Fruit fly (Drosophila melanogaster) whole organism, pupa: ENCODE results near the gene bond.

ENCODE experiments used
- CG10348 ChIP-seq: fragments of 200-800 bp; sonication (Bioruptor generic); IDR thresholded peaks from 2 replicates; pipeline ENCODE4 v1.3.6; 2022; ENCODE audit warnings: missing biosample characterization, missing genetic modification characterization
- CG12605 ChIP-seq: fragments of 200-800 bp; sonication (Bioruptor generic); IDR thresholded peaks from 2 replicates; pipeline ENCODE4 v1.3.6; 2022; ENCODE audit warnings: missing biosample characterization, missing genetic modification characterization
- CG13204 ChIP-seq: fragments of 200-800 bp; sonication (Bioruptor generic); optimal IDR thresholded peaks from 2 replicates; lab custom pipeline; 2018; ENCODE audit warnings: missing biosample characterization, mild to moderate bottlenecking, missing genetic modification characterization, moderate library complexity
- CG14655 ChIP-seq: fragments of 200-800 bp; sonication (Bioruptor generic); optimal IDR thresholded peaks from 3 replicates; lab custom pipeline; 2017; ENCODE audit warnings: mild to moderate bottlenecking, missing biosample characterization, missing genetic modification reagents, missing genetic modification characterization
- CG15710 ChIP-seq: fragments of 200-800 bp; sonication (Bioruptor generic); optimal IDR thresholded peaks from 2 replicates; lab custom pipeline; 2018; ENCODE audit warnings: missing biosample characterization, mild to moderate bottlenecking, missing genetic modification characterization, moderate library complexity
- CG17806 ChIP-seq: fragments of 200-800 bp; sonication (Bioruptor generic); optimal IDR thresholded peaks from 2 replicates; lab custom pipeline; 2018; ENCODE audit warnings: missing biosample characterization, mild to moderate bottlenecking, missing genetic modification characterization, moderate library complexity
- CG32121 ChIP-seq: fragments of 200-800 bp; sonication (Bioruptor generic); IDR thresholded peaks from 2 replicates; pipeline ENCODE4 v1.3.6; 2022; ENCODE audit warnings: missing biosample characterization, missing genetic modification characterization
- CG34367 ChIP-seq: fragments of 200-800 bp; sonication (Bioruptor generic); optimal IDR thresholded peaks from 2 replicates; lab custom pipeline; 2018; ENCODE audit warnings: missing biosample characterization, mild to moderate bottlenecking, missing genetic modification characterization
- CG4496 ChIP-seq: fragments of 200-800 bp; sonication (Bioruptor generic); IDR thresholded peaks from 3 replicates; pipeline ENCODE4 v1.3.6; 2022; ENCODE audit warnings: missing biosample characterization, missing genetic modification characterization
- CG8159 ChIP-seq: fragments of 200-800 bp; sonication (Bioruptor generic); optimal IDR thresholded peaks from 3 replicates; lab custom pipeline; 2018; ENCODE audit warnings: missing biosample characterization, mild to moderate bottlenecking, missing genetic modification characterization, moderate library complexity
- CG8301 ChIP-seq: fragments of 200-800 bp; sonication (Bioruptor generic); optimal IDR thresholded peaks from 2 replicates; lab custom pipeline; 2018; ENCODE audit warnings: missing biosample characterization, mild to moderate bottlenecking, missing genetic modification characterization
- CG9948 ChIP-seq: fragments of 200-800 bp; sonication (Bioruptor generic); optimal IDR thresholded peaks from 2 replicates; lab custom pipeline; 2018; ENCODE audit warnings: missing biosample characterization, mild to moderate bottlenecking, missing genetic modification characterization, moderate library complexity
- D1 ChIP-seq: fragments of 200-800 bp; sonication (Bioruptor generic); optimal IDR thresholded peaks from 2 replicates; lab custom pipeline; 2018; ENCODE audit warnings: missing biosample characterization, mild to moderate bottlenecking, missing genetic modification characterization, moderate library complexity
- EcR ChIP-seq: fragments of 200-800 bp; sonication (Bioruptor generic); optimal IDR thresholded peaks from 3 replicates; lab custom pipeline; 2019; ENCODE audit warnings: missing biosample characterization, missing genetic modification characterization, mild to moderate bottlenecking, moderate library complexity, missing genetic modification reagents
- Ets98B ChIP-seq: fragments of 200-800 bp; sonication (Bioruptor generic); IDR thresholded peaks from 2 replicates; pipeline ENCODE4 v1.3.6; 2022; ENCODE audit warnings: missing biosample characterization, missing genetic modification characterization
- Pif1A ChIP-seq: fragments of 200-800 bp; sonication (Bioruptor generic); optimal IDR thresholded peaks from 3 replicates; lab custom pipeline; 2016; ENCODE audit warnings: missing biosample characterization, missing genetic modification characterization
- Pif1B ChIP-seq: fragments of 200-800 bp; sonication (Bioruptor generic); optimal IDR thresholded peaks from 3 replicates; lab custom pipeline; 2016; ENCODE audit warnings: missing biosample characterization, missing genetic modification characterization
- Snoo ChIP-seq: fragments of 200-800 bp; sonication (Bioruptor generic); optimal IDR thresholded peaks from 3 replicates; lab custom pipeline; 2017; ENCODE audit warnings: missing biosample characterization, mild to moderate bottlenecking, missing genetic modification characterization, inconsistent platforms
- fd96Ca ChIP-seq: fragments of 200-800 bp; sonication (Bioruptor generic); IDR thresholded peaks from 3 replicates; pipeline ENCODE4 v1.3.6; 2022; ENCODE audit warnings: missing biosample characterization, missing genetic modification characterization
- gl ChIP-seq: fragments of 200-800 bp; sonication (Bioruptor generic); optimal IDR thresholded peaks from 2 replicates; lab custom pipeline; 2018; ENCODE audit warnings: missing biosample characterization, mild to moderate bottlenecking, missing genetic modification characterization
- rn ChIP-seq: fragments of 200-800 bp; sonication (Bioruptor generic); IDR thresholded peaks from 2 replicates; pipeline ENCODE4 v1.3.6; 2022; ENCODE audit warnings: missing biosample characterization, missing genetic modification characterization

Gene bond

DNA sequence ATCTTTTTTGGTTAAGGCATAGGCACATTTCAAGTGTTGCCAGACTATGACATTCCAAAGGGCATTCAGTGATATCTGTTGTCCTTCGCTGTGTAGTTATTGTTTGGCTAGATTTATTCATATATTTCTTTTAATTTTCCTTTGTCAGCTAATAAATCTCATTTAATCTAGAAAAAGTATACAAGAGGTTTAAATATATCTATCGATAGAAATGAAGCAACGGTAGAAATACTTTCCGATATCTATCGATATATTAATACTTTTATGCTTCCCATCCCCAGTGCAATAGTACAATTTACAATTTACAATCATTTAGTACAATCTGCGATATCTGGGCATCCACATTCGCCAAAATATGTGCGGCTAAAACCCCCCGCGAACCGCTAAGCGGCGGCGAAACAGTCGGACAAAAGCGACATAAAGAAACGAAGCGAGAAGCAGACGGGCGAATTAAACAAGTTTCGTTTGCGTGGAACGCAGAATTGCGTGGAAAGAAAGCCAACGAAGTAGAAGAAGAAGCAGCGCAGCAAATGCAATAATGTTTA, 37.0 kb downstream of the bond start, which contains the start of gene Efa6:
Gene Efa6 (plus strand): TSS at position 337 of the 545 bp plus-strand sequence.
- TF ChIP-seq CG32121 (GFP tag; lab: Robert Waterston, UW) (peak; percentile 48; the same call in 1 of the 2 replicates), CG14655 (GFP tag; lab: Kevin White, UChicago) (no peak), Pif1A (GFP tag; lab: Kevin White, UChicago) (no peak), CG10348 (GFP tag; lab: Robert Waterston, UW) (no peak), D1 (tag; lab: Kevin White, UChicago) (no peak), Ets98B (GFP tag; lab: Robert Waterston, UW) (peak; percentile 21; the same call in 1 of the 2 replicates), rn (GFP tag; lab: Robert Waterston, UW) (no peak), Snoo (tag; lab: Kevin White, UChicago) (no peak), CG12605 (GFP tag; lab: Robert Waterston, UW) (0 out of 2 replicates have a peak, but pooled peaks have one; percentile 9), CG34367 (no peak), CG13204 (GFP tag; lab: Kevin White, UChicago) (no peak), fd96Ca (GFP tag; lab: Robert Waterston, UW) (no peak), CG15710 (tag; lab: Kevin White, UChicago) (peak; percentile 3), CG8301 (tag; lab: Kevin White, UChicago) (no peak), CG17806 (tag; lab: Kevin White, UChicago) (peak; percentile 17), gl (tag; lab: Kevin White, UChicago) (no peak), Pif1B (GFP tag; lab: Kevin White, UChicago) (peak; percentile 47), CG4496 (peak; percentile 5; the same call in 1 of the 3 replicates), CG8159 (no peak), EcR (GFP tag; lab: Kevin White, UChicago) (peak; percentile 43), CG9948 (tag; lab: Kevin White, UChicago) (no peak)

DNA sequence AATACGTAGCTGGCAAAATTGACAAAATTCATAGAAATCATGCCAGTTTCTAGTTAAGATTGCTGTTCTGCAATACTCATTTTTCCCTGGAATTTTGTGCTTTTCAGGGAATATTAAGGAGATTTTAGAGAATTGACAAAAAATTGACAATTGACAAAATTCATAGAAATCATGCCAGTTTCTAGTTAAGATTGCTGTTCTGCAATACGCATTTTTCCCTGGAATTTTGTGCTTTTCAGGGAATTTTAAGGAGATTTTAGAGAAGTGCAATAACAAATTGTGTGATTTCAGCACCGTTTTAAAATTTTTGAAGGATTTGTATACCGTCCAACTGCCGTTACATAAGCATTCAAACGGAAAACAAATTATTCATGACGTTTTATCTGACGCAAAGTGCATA, 38.3 kb downstream of the bond start:
- TF ChIP-seq CG12605 (GFP tag; lab: Robert Waterston, UW), result no peak
- TF ChIP-seq, all 21 proteins: peak for 0

dm6 chr3R:22589311-22589710, 38.8 kb downstream of the bond start:
- TF ChIP-seq CG17806 (tag; lab: Kevin White, UChicago), result peak; percentile 23
- TF ChIP-seq EcR (GFP tag; lab: Kevin White, UChicago), result peak; percentile 30
- TF ChIP-seq Ets98B (GFP tag; lab: Robert Waterston, UW), result peak; percentile 29; the same call in 1 of the 2 replicates
- TF ChIP-seq gl (tag; lab: Kevin White, UChicago), result peak; percentile 75
- peak; percentile 51 for TF ChIP-seq CG8301 (tag; lab: Kevin White, UChicago)
- peak; percentile 9 for TF ChIP-seq CG9948 (tag; lab: Kevin White, UChicago)
- TF ChIP-seq CG15710 (tag; lab: Kevin White, UChicago), result peak; percentile 14
- TF ChIP-seq CG8159, result peak; percentile 56
- peak; percentile 50; the same call in 2 of the 3 replicates for TF ChIP-seq fd96Ca (GFP tag; lab: Robert Waterston, UW)
- no peak for TF ChIP-seq Snoo (tag; lab: Kevin White, UChicago)
- TF ChIP-seq CG14655 (GFP tag; lab: Kevin White, UChicago), result no peak
- no peak for TF ChIP-seq Pif1B (GFP tag; lab: Kevin White, UChicago)
- no peak for TF ChIP-seq rn (GFP tag; lab: Robert Waterston, UW)
- peak; percentile 56; the same call in 1 of the 3 replicates for TF ChIP-seq CG4496
- TF ChIP-seq D1 (tag; lab: Kevin White, UChicago), result no peak
- peak; percentile 16 for TF ChIP-seq CG34367
- TF ChIP-seq CG13204 (GFP tag; lab: Kevin White, UChicago), result peak; percentile 34
- 0 out of 2 replicates have a peak, but pooled peaks have one; percentile 43 for TF ChIP-seq CG12605 (GFP tag; lab: Robert Waterston, UW)

dm6 chr3R:22590668-22591275, 40.3 kb downstream of the bond start:
- TF ChIP-seq CG8301 (tag; lab: Kevin White, UChicago) (peak; percentile 75), CG14655 (GFP tag; lab: Kevin White, UChicago) (peak; percentile 86), CG15710 (tag; lab: Kevin White, UChicago) (peak; percentile 46), gl (tag; lab: Kevin White, UChicago) (no peak), CG10348 (GFP tag; lab: Robert Waterston, UW) (0 out of 2 replicates have a peak, but pooled peaks have one; percentile 39), CG13204 (GFP tag; lab: Kevin White, UChicago) (no peak), CG8159 (peak; percentile 47), Pif1B (GFP tag; lab: Kevin White, UChicago) (peak; percentile 36), CG9948 (tag; lab: Kevin White, UChicago) (peak; percentile 43), fd96Ca (GFP tag; lab: Robert Waterston, UW) (peak; percentile 37; the same call in 1 of the 3 replicates), CG34367 (peak; percentile 18), Snoo (tag; lab: Kevin White, UChicago) (no peak), CG4496 (peak; percentile 46), CG17806 (tag; lab: Kevin White, UChicago) (peak; percentile 48), CG32121 (GFP tag; lab: Robert Waterston, UW) (peak; percentile 19; the same call in 1 of the 2 replicates), D1 (tag; lab: Kevin White, UChicago) (no peak), CG12605 (GFP tag; lab: Robert Waterston, UW) (no peak), Pif1A (GFP tag; lab: Kevin White, UChicago) (peak; percentile 71), Ets98B (GFP tag; lab: Robert Waterston, UW) (no peak; the same call in none of the 2 replicates), rn (GFP tag; lab: Robert Waterston, UW) (no peak), EcR (GFP tag; lab: Kevin White, UChicago) (no peak)

DNA sequence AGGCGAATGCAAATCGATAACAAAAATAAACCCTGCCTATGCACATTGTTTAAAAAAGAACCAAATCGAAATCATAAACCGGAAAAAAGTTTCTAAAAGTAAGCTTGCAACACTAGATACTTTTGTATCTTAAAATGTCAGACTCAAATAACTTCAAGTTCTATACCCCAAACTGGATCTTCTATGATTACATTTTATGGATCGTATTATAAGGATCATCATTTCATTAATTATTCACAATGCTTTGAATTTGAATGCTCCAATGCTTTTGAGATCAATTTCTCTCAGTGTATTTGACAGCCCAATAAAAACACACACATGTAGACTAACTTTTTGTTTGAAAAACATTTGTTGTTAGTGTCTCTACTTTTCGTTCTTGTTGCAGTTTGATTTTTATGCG, 43.8 kb downstream of the bond start:
- TF ChIP-seq CG12605 (GFP tag; lab: Robert Waterston, UW) (no peak), Snoo (tag; lab: Kevin White, UChicago) (no peak), D1 (tag; lab: Kevin White, UChicago) (no peak), Ets98B (GFP tag; lab: Robert Waterston, UW) (0 out of 2 replicates have a peak, but pooled peaks have one; percentile 22), CG14655 (GFP tag; lab: Kevin White, UChicago) (peak; percentile 75), Pif1B (GFP tag; lab: Kevin White, UChicago) (no peak), CG17806 (tag; lab: Kevin White, UChicago) (no peak), CG13204 (GFP tag; lab: Kevin White, UChicago) (no peak), gl (tag; lab: Kevin White, UChicago) (no peak), CG10348 (GFP tag; lab: Robert Waterston, UW) (no peak), EcR (GFP tag; lab: Kevin White, UChicago) (no peak), rn (GFP tag; lab: Robert Waterston, UW) (peak; percentile 13; the same call in 1 of the 2 replicates), Pif1A (GFP tag; lab: Kevin White, UChicago) (peak; percentile 24), CG8301 (tag; lab: Kevin White, UChicago) (peak; percentile 74), CG9948 (tag; lab: Kevin White, UChicago) (peak; percentile 1), CG8159 (no peak), CG32121 (GFP tag; lab: Robert Waterston, UW) (no peak; the same call in 1 of the 2 replicates)
